Fruit fly (Drosophila melanogaster): ENCODE results near the gene CG18265.

CG18265 gene

dm6 chr3L:17411273-17411672 is 27.9 kb upstream of the CG18265 start:
- no peak for TF ChIP-seq Myc (optimal IDR thresholded peaks at IDR 0.05)
- no peak for TF ChIP-seq h (optimal IDR thresholded peaks at IDR 0.05)
- no peak for TF ChIP-seq insv (optimal IDR thresholded peaks at IDR 0.05)
- TF ChIP-seq psq (optimal IDR thresholded peaks at IDR 0.05): no peak
- no peak for TF ChIP-seq ttk (optimal IDR thresholded peaks at IDR 0.05)
- no peak for TF ChIP-seq Sin3A (optimal IDR thresholded peaks at IDR 0.05)

- TF ChIP-seq psq (optimal IDR thresholded peaks at IDR 0.05): no peak
- no peak for TF ChIP-seq Sin3A (optimal IDR thresholded peaks at IDR 0.05)
- TF ChIP-seq ttk (optimal IDR thresholded peaks at IDR 0.05): no peak
- TF ChIP-seq h (optimal IDR thresholded peaks at IDR 0.05): no peak
- TF ChIP-seq Myc (optimal IDR thresholded peaks at IDR 0.05): no peak
- no peak for TF ChIP-seq insv (optimal IDR thresholded peaks at IDR 0.05)
Observed at dm6 chr3L:17412146-17412545, 27.1 kb upstream of the CG18265 start.

- TF ChIP-seq h (optimal IDR thresholded peaks at IDR 0.05): no peak
- TF ChIP-seq insv (optimal IDR thresholded peaks at IDR 0.05): no peak
- no peak for TF ChIP-seq ttk (optimal IDR thresholded peaks at IDR 0.05)
Observed at dm6 chr3L:17415967-17416749, 23.0 kb upstream of the CG18265 start.

- TF ChIP-seq psq (optimal IDR thresholded peaks at IDR 0.05) (no peak), Myc (optimal IDR thresholded peaks at IDR 0.05) (no peak), insv (optimal IDR thresholded peaks at IDR 0.05) (no peak), h (optimal IDR thresholded peaks at IDR 0.05) (no peak)
Observed at dm6 chr3L:17419103-17419741, 20.0 kb upstream of the CG18265 start.

- no peak for TF ChIP-seq Myc (optimal IDR thresholded peaks at IDR 0.05)
- no peak for TF ChIP-seq ttk (optimal IDR thresholded peaks at IDR 0.05)
- no peak for TF ChIP-seq Sin3A (optimal IDR thresholded peaks at IDR 0.05)
- no peak for TF ChIP-seq h (optimal IDR thresholded peaks at IDR 0.05)
- no peak for TF ChIP-seq psq (optimal IDR thresholded peaks at IDR 0.05)
- TF ChIP-seq insv (optimal IDR thresholded peaks at IDR 0.05): no peak
Observed at dm6 chr3L:17420610-17421194, 18.5 kb upstream of the CG18265 start.

dm6 chr3L:17421319-17421718 is 17.9 kb upstream of the CG18265 start, which contains the start of gene blot:
TSS of gene blot (minus strand) at chr3L:17421514.
- TF ChIP-seq ttk (optimal IDR thresholded peaks at IDR 0.05) (no peak), h (optimal IDR thresholded peaks at IDR 0.05) (no peak), psq (optimal IDR thresholded peaks at IDR 0.05) (no peak), Myc (optimal IDR thresholded peaks at IDR 0.05) (no peak)

dm6 chr3L:17425132-17425713 is 14.0 kb upstream of the CG18265 start, which contains the start of the genes Sec3 and COX7B:
TSS of gene Sec3 (minus strand) at chr3L:17425217.
TSS of gene COX7B (plus strand) at chr3L:17425477.
- TF ChIP-seq Myc (optimal IDR thresholded peaks at IDR 0.05): no peak
- TF ChIP-seq Sin3A (optimal IDR thresholded peaks at IDR 0.05): no peak
- no peak for TF ChIP-seq psq (optimal IDR thresholded peaks at IDR 0.05)
- TF ChIP-seq insv (optimal IDR thresholded peaks at IDR 0.05): no peak
- TF ChIP-seq ttk (optimal IDR thresholded peaks at IDR 0.05): no peak
- TF ChIP-seq h (optimal IDR thresholded peaks at IDR 0.05): no peak

dm6 chr3L:17427013-17427412 is 12.2 kb upstream of the CG18265 start, which contains the start of gene Polr3G:
TSS of gene Polr3G (minus strand) at chr3L:17427130.
- TF ChIP-seq psq (optimal IDR thresholded peaks at IDR 0.05) (no peak), insv (optimal IDR thresholded peaks at IDR 0.05) (no peak), ttk (optimal IDR thresholded peaks at IDR 0.05) (no peak), h (optimal IDR thresholded peaks at IDR 0.05) (no peak), Myc (optimal IDR thresholded peaks at IDR 0.05) (no peak), Sin3A (optimal IDR thresholded peaks at IDR 0.05) (no peak)

- TF ChIP-seq insv (optimal IDR thresholded peaks at IDR 0.05) (no peak), psq (optimal IDR thresholded peaks at IDR 0.05) (no peak), Myc (optimal IDR thresholded peaks at IDR 0.05) (no peak), Sin3A (optimal IDR thresholded peaks at IDR 0.05) (no peak), ttk (optimal IDR thresholded peaks at IDR 0.05) (no peak), h (optimal IDR thresholded peaks at IDR 0.05) (no peak)
Observed at dm6 chr3L:17428779-17429178, 10.4 kb upstream of the CG18265 start, which contains the start of gene Gorab. TSS of gene Gorab (minus strand) at chr3L:17428836.

- TF ChIP-seq insv (optimal IDR thresholded peaks at IDR 0.05) (no peak), ttk (optimal IDR thresholded peaks at IDR 0.05) (no peak), psq (optimal IDR thresholded peaks at IDR 0.05) (no peak), h (optimal IDR thresholded peaks at IDR 0.05) (no peak)
Observed at dm6 chr3L:17430390-17430789, 8.8 kb upstream of the CG18265 start.

- TF ChIP-seq ttk (optimal IDR thresholded peaks at IDR 0.05) (no peak), h (optimal IDR thresholded peaks at IDR 0.05) (no peak), Myc (optimal IDR thresholded peaks at IDR 0.05) (no peak), insv (optimal IDR thresholded peaks at IDR 0.05) (no peak), psq (optimal IDR thresholded peaks at IDR 0.05) (no peak), Sin3A (optimal IDR thresholded peaks at IDR 0.05) (no peak)
Observed at dm6 chr3L:17430957-17431585, 8.1 kb upstream of the CG18265 start.

- TF ChIP-seq psq (optimal IDR thresholded peaks at IDR 0.05): no peak
- no peak for TF ChIP-seq h (optimal IDR thresholded peaks at IDR 0.05)
- no peak for TF ChIP-seq Sin3A (optimal IDR thresholded peaks at IDR 0.05)
Observed at dm6 chr3L:17432947-17433346, 6.3 kb upstream of the CG18265 start, which contains the start of gene frc. TSS of gene frc (minus strand) at chr3L:17433190.
